Fruit fly (Drosophila melanogaster) whole organism, embryonic: ENCODE measurements around the gene Gfat2.
A peak's percentile ranks its signal among the peaks of the same experiment; 100 is the strongest.

Source experiments
- Ada2b ChIP-seq: fragments of 200-800 bp; sonication (Bioruptor generic); IDR thresholded peaks from 2 replicates; pipeline ENCODE4 v1.3.6; 2022; ENCODE audit warnings: missing biosample characterization, missing genetic modification characterization
- Adf1 ChIP-seq: fragments of 200-800 bp; sonication (Bioruptor generic); IDR thresholded peaks from 2 replicates; pipeline ENCODE4 v1.3.6; 2022; ENCODE audit warnings: missing biosample characterization, missing genetic modification characterization
- B-H1 ChIP-seq: fragments of 200-800 bp; sonication (Bioruptor generic); IDR thresholded peaks from 3 replicates; pipeline ENCODE4 v1.3.6; 2022; ENCODE audit warnings: missing biosample characterization, missing genetic modification characterization
- Bdp1 ChIP-seq: fragments of 200-800 bp; sonication (Bioruptor generic); optimal IDR thresholded peaks from 3 replicates; lab custom pipeline; 2016; ENCODE audit warnings: missing biosample characterization, missing genetic modification characterization
- C15 ChIP-seq: fragments of 200-800 bp; sonication (Bioruptor generic); IDR thresholded peaks from 3 replicates; pipeline ENCODE4 v1.3.6; 2022; ENCODE audit warnings: missing biosample characterization, missing genetic modification characterization
- CG10565 ChIP-seq: fragments of 200-800 bp; sonication (Bioruptor generic); optimal IDR thresholded peaks from 3 replicates; lab custom pipeline; 2016; ENCODE audit warnings: missing biosample characterization, mild to moderate bottlenecking, missing genetic modification characterization
- CG11504 ChIP-seq: fragments of 200-800 bp; sonication (Bioruptor generic); optimal IDR thresholded peaks from 3 replicates; lab custom pipeline; 2019; ENCODE audit warnings: missing biosample characterization, mild to moderate bottlenecking, missing genetic modification characterization, moderate library complexity
- CG13424 ChIP-seq: fragments of 200-800 bp; sonication (Bioruptor generic); optimal IDR thresholded peaks from 2 replicates; lab custom pipeline; 2019; ENCODE audit warnings: missing biosample characterization, mild to moderate bottlenecking, missing genetic modification characterization, moderate library complexity
- CG14667 ChIP-seq: fragments of 200-800 bp; sonication (Bioruptor generic); IDR thresholded peaks from 2 replicates; pipeline ENCODE4 v1.3.6; 2022; ENCODE audit warnings: missing biosample characterization, missing genetic modification characterization
- CG1529 ChIP-seq: fragments of 200-800 bp; sonication (Bioruptor generic); optimal IDR thresholded peaks from 3 replicates; lab custom pipeline; 2018; ENCODE audit warnings: missing biosample characterization, missing genetic modification characterization
- CG17385 ChIP-seq: fragments of 200-800 bp; sonication (Bioruptor generic); optimal IDR thresholded peaks from 3 replicates; lab custom pipeline; 2018; ENCODE audit warnings: missing biosample characterization, mild to moderate bottlenecking, missing genetic modification characterization
- CG30403 ChIP-seq: fragments of 200-800 bp; sonication (Bioruptor generic); optimal IDR thresholded peaks from 3 replicates; lab custom pipeline; 2016; ENCODE audit warnings: missing biosample characterization, missing genetic modification characterization
- CG31224 ChIP-seq: fragments of 200-800 bp; sonication (Bioruptor generic); IDR thresholded peaks from 2 replicates; pipeline ENCODE4 v1.3.6; 2022; ENCODE audit warnings: missing biosample characterization, missing genetic modification characterization
- CG31441 ChIP-seq: fragments of 200-800 bp; sonication (Bioruptor generic); IDR thresholded peaks from 2 replicates; pipeline ENCODE4 v1.3.6; 2022; ENCODE audit warnings: missing biosample characterization, missing genetic modification characterization
- CG3163 ChIP-seq: fragments of 200-800 bp; sonication (Bioruptor generic); optimal IDR thresholded peaks from 3 replicates; lab custom pipeline; 2016; ENCODE audit warnings: missing biosample characterization, missing genetic modification characterization
- CG32772 ChIP-seq: fragments of 200-800 bp; sonication (Bioruptor generic); IDR thresholded peaks from 2 replicates; pipeline ENCODE4 v1.3.6; 2022; ENCODE audit warnings: missing biosample characterization, missing genetic modification characterization
- CG42726 ChIP-seq: fragments of 200-800 bp; sonication (Bioruptor generic); IDR thresholded peaks from 2 replicates; pipeline ENCODE4 v1.3.6; 2022; ENCODE audit warnings: missing biosample characterization, missing genetic modification characterization; ENCODE audit not compliant: partially characterized antibody
- CG4617 ChIP-seq: fragments of 200-800 bp; sonication (Bioruptor generic); optimal IDR thresholded peaks from 3 replicates; lab custom pipeline; 2016; ENCODE audit warnings: missing biosample characterization, missing genetic modification characterization, borderline replicate concordance
- CG4730 ChIP-seq: fragments of 200-800 bp; sonication (Bioruptor generic); IDR thresholded peaks from 2 replicates; pipeline ENCODE4 v1.3.6; 2022; ENCODE audit warnings: missing biosample characterization, missing genetic modification characterization
- CG7271 ChIP-seq: fragments of 200-800 bp; sonication (Bioruptor generic); optimal IDR thresholded peaks from 2 replicates; lab custom pipeline; 2018; ENCODE audit warnings: missing biosample characterization, mild to moderate bottlenecking, missing genetic modification characterization, moderate library complexity
- CG7839 ChIP-seq: fragments of 200-800 bp; sonication (Bioruptor generic); optimal IDR thresholded peaks from 3 replicates; lab custom pipeline; 2018; ENCODE audit warnings: missing biosample characterization, mild to moderate bottlenecking, missing genetic modification characterization, moderate library complexity
- CG8478 ChIP-seq: fragments of >200 bp; optimal IDR thresholded peaks from 2 replicates; lab custom pipeline; 2018
- CG9817 ChIP-seq: fragments of 200-800 bp; sonication (Bioruptor generic); optimal IDR thresholded peaks from 2 replicates; lab custom pipeline; 2018; ENCODE audit warnings: missing biosample characterization, mild to moderate bottlenecking, missing genetic modification characterization, moderate library complexity
- Dbx ChIP-seq: fragments of 200-800 bp; sonication (Bioruptor generic); IDR thresholded peaks from 3 replicates; pipeline ENCODE4 v1.3.6; 2022; ENCODE audit warnings: missing biosample characterization, missing genetic modification characterization
- Fer2 ChIP-seq: fragments of 200-800 bp; sonication (Bioruptor generic); optimal IDR thresholded peaks from 2 replicates; lab custom pipeline; 2018; ENCODE audit warnings: missing biosample characterization, mild to moderate bottlenecking, missing genetic modification characterization, moderate library complexity
- Hmr ChIP-seq: fragments of 200-800 bp; sonication (Bioruptor generic); optimal IDR thresholded peaks from 3 replicates; lab custom pipeline; 2017; ENCODE audit warnings: mild to moderate bottlenecking, missing biosample characterization, missing genetic modification reagents, missing genetic modification characterization
- Hmx ChIP-seq: fragments of 200-800 bp; sonication (Bioruptor generic); optimal IDR thresholded peaks from 2 replicates; lab custom pipeline; 2016; ENCODE audit warnings: missing biosample characterization, missing genetic modification characterization
- Hr51 ChIP-seq, 2 experiments: fragments of 200-800 bp; sonication (Bioruptor generic); optimal IDR thresholded peaks; 2 replicates in 1 of 2; 3 replicates in 1 of 2; lab custom pipeline; 2016 to 2018; ENCODE audit warnings: missing biosample characterization in 2 of 2, missing genetic modification characterization in 2 of 2, mild to moderate bottlenecking in 1 of 2, moderate library complexity in 1 of 2
- MESR4 ChIP-seq: fragments of 200-800 bp; sonication (Bioruptor generic); optimal IDR thresholded peaks from 2 replicates; lab custom pipeline; 2018; ENCODE audit warnings: missing biosample characterization, mild to moderate bottlenecking, missing genetic modification characterization, moderate library complexity
- Meics ChIP-seq: fragments of 200-800 bp; sonication (Bioruptor generic); optimal IDR thresholded peaks from 2 replicates; lab custom pipeline; 2017; ENCODE audit warnings: missing biosample characterization, mild to moderate bottlenecking, missing genetic modification characterization
- Ssrp ChIP-seq: fragments of 200-800 bp; sonication (Bioruptor generic); optimal IDR thresholded peaks from 2 replicates; lab custom pipeline; 2018; ENCODE audit warnings: missing biosample characterization, mild to moderate bottlenecking, missing genetic modification characterization, moderate library complexity
- TFAM ChIP-seq: fragments of 200-800 bp; sonication (Bioruptor generic); optimal IDR thresholded peaks from 2 replicates; lab custom pipeline; 2017; ENCODE audit warnings: missing biosample characterization, missing genetic modification characterization, inconsistent platforms
- al ChIP-seq: fragments of 200-800 bp; sonication (Bioruptor generic); IDR thresholded peaks from 2 replicates; pipeline ENCODE4 v1.3.6; 2022; ENCODE audit warnings: missing biosample characterization, missing genetic modification characterization
- ash1 ChIP-seq: fragments of 200-800 bp; sonication (Bioruptor generic); optimal IDR thresholded peaks from 2 replicates; lab custom pipeline; 2018; ENCODE audit warnings: missing biosample characterization, mild to moderate bottlenecking, missing genetic modification characterization
- bcd ChIP-seq: fragments of 200-800 bp; sonication (Bioruptor generic); optimal IDR thresholded peaks from 2 replicates; lab custom pipeline; 2017; ENCODE audit warnings: missing biosample characterization, mild to moderate bottlenecking, missing genetic modification characterization
- br ChIP-seq: fragments of >200 bp; optimal IDR thresholded peaks from 2 replicates; lab custom pipeline; 2017
- chm ChIP-seq: fragments of 200-800 bp; sonication (Bioruptor generic); IDR thresholded peaks from 2 replicates; pipeline ENCODE4 v1.3.6; 2022; ENCODE audit warnings: missing biosample characterization, missing genetic modification characterization
- ci ChIP-seq: fragments of 200-800 bp; sonication (Bioruptor generic); IDR thresholded peaks from 3 replicates; pipeline ENCODE4 v1.3.6; 2022; ENCODE audit warnings: missing biosample characterization, missing genetic modification characterization
- dmrt99B ChIP-seq: fragments of 200-800 bp; sonication (Bioruptor generic); optimal IDR thresholded peaks from 2 replicates; lab custom pipeline; 2018; ENCODE audit warnings: missing biosample characterization, mild to moderate bottlenecking, missing genetic modification characterization, moderate library complexity
- dysf ChIP-seq: fragments of 200-800 bp; sonication (Bioruptor generic); IDR thresholded peaks from 3 replicates; pipeline ENCODE4 v1.3.6; 2022; ENCODE audit warnings: missing biosample characterization, missing genetic modification characterization
- gem ChIP-seq: fragments of 200-800 bp; sonication (Bioruptor generic); optimal IDR thresholded peaks from 2 replicates; lab custom pipeline; 2019; ENCODE audit warnings: missing biosample characterization, mild to moderate bottlenecking, missing genetic modification characterization, moderate library complexity
- hbn ChIP-seq: fragments of 200-800 bp; sonication (Bioruptor generic); IDR thresholded peaks from 2 replicates; pipeline ENCODE4 v1.3.6; 2022; ENCODE audit warnings: missing biosample characterization, missing genetic modification characterization; ENCODE audit not compliant: partially characterized antibody
- nerfin-2 ChIP-seq: fragments of 200-800 bp; sonication (Bioruptor generic); IDR thresholded peaks from 2 replicates; pipeline ENCODE4 v1.3.6; 2022; ENCODE audit warnings: missing biosample characterization, missing genetic modification characterization; ENCODE audit not compliant: partially characterized antibody
- pho ChIP-seq: fragments of 200-800 bp; sonication (Bioruptor generic); optimal IDR thresholded peaks from 2 replicates; lab custom pipeline; 2016; ENCODE audit warnings: missing biosample characterization, missing genetic modification characterization
- ranshi ChIP-seq: fragments of 200-800 bp; sonication (Bioruptor generic); IDR thresholded peaks from 2 replicates; pipeline ENCODE4 v1.3.6; 2022; ENCODE audit warnings: missing biosample characterization, missing genetic modification characterization
- tup ChIP-seq: fragments of 200-800 bp; sonication (Bioruptor generic); optimal IDR thresholded peaks from 2 replicates; lab custom pipeline; 2016; ENCODE audit warnings: missing biosample characterization, mild to moderate bottlenecking, missing genetic modification characterization, moderate library complexity
- vvl ChIP-seq: fragments of 200-800 bp; sonication (Bioruptor generic); IDR thresholded peaks from 2 replicates; pipeline ENCODE4 v1.3.6; 2022; ENCODE audit warnings: missing biosample characterization, missing genetic modification characterization
- yki ChIP-seq: fragments of >200 bp; optimal IDR thresholded peaks from 3 replicates; lab custom pipeline; 2018
- zen2 ChIP-seq: fragments of 200-800 bp; sonication (Bioruptor generic); IDR thresholded peaks from 3 replicates; pipeline ENCODE4 v1.3.6; 2022; ENCODE audit warnings: missing biosample characterization, missing genetic modification characterization; ENCODE audit not compliant: partially characterized antibody
- zf30C ChIP-seq: fragments of 200-800 bp; sonication (Bioruptor generic); optimal IDR thresholded peaks from 3 replicates; lab custom pipeline; 2018; ENCODE audit warnings: missing biosample characterization, mild to moderate bottlenecking, missing genetic modification characterization
- zfh1 ChIP-seq: fragments of 200-800 bp; sonication (Bioruptor generic); IDR thresholded peaks from 3 replicates; pipeline ENCODE4 v1.3.6; 2022; ENCODE audit warnings: missing biosample characterization, missing genetic modification characterization

The Gfat2 gene

DNA sequence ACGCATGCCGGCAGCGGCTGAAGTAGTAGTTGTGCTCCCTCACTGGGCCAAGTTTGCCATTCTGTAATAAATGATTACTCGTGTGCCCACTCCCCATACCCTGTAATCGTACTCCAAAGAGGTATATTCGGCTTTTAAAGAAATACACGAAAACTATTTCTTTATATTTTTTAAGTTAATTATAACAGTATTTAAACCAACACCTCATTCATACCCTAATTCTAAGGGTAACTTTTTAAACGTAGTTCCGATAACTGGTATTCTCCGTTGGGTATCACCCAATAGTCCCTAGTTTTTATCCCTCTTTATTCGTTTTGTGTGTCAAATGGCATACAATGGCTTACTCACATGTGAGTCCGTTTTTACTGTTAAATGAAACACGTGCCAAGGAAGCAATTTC lies 38.1 kb upstream of the Gfat2 start (continued):
- TF ChIP-seq Dbx (GFP tag; lab: Robert Waterston, UW) (0 out of 3 replicates have a peak, but pooled peaks have one; percentile 33), CG4617 (GFP tag; lab: Kevin White, UChicago) (no peak), C15 (no peak), Ada2b (GFP tag; lab: Robert Waterston, UW) (peak; percentile 34; the same call in 1 of the 2 replicates), Hmr (GFP tag; lab: Kevin White, UChicago) (peak; percentile 11), CG31224 (GFP tag; lab: Robert Waterston, UW) (0 out of 2 replicates have a peak, but pooled peaks have one; percentile 19), CG7271 (tag; lab: Kevin White, UChicago) (no peak), ash1 (no peak), Adf1 (GFP tag; lab: Robert Waterston, UW) (no peak), CG7839 (tag; lab: Kevin White, UChicago) (peak; percentile 35), CG32772 (GFP tag; lab: Robert Waterston, UW) (peak; percentile 28; the same call in 1 of the 2 replicates), nerfin-2 (GFP tag; lab: Robert Waterston, UW) (no peak), B-H1 (no peak), Hmx (GFP tag; lab: Kevin White, UChicago) (no peak), zfh1 (GFP tag; lab: Robert Waterston, UW) (0 out of 3 replicates have a peak, but pooled peaks have one; percentile 35), ranshi (GFP tag; lab: Robert Waterston, UW) (0 out of 2 replicates have a peak, but pooled peaks have one; percentile 42), ci (GFP tag; lab: Robert Waterston, UW) (0 out of 3 replicates have a peak, but pooled peaks have one; percentile 59), Meics (GFP tag; lab: Kevin White, UChicago) (peak; percentile 32), CG30403 (no peak), dysf (GFP tag; lab: Robert Waterston, UW) (peak; percentile 62; the same call in 2 of the 3 replicates), CG1529 (GFP tag; lab: Kevin White, UChicago) (no peak), zf30C (no peak), bcd (no peak), CG8478 (lab: Kevin White, UChicago) (no peak), CG17385 (GFP tag; lab: Kevin White, UChicago) (no peak), CG42726 (GFP tag; lab: Robert Waterston, UW) (no peak), Hr51 (GFP tag; optimal IDR thresholded peaks at IDR 0.05; lab: Kevin White, UChicago) (peak in 1 of 2 experiments; percentile 11), tup (GFP tag; lab: Kevin White, UChicago) (no peak), br (lab: Kevin White, UChicago) (no peak), TFAM (GFP tag; lab: Kevin White, UChicago) (no peak), CG10565 (GFP tag; lab: Kevin White, UChicago) (no peak), Fer2 (tag; lab: Kevin White, UChicago) (no peak), CG11504 (tag; lab: Kevin White, UChicago) (peak; percentile 36), CG3163 (GFP tag; lab: Kevin White, UChicago) (no peak), CG31441 (GFP tag; lab: Robert Waterston, UW) (no peak), CG13424 (peak; percentile 18), zen2 (GFP tag; lab: Robert Waterston, UW) (no peak), CG14667 (0 out of 2 replicates have a peak, but pooled peaks have one; percentile 8), chm (GFP tag; lab: Robert Waterston, UW) (no peak), pho (GFP tag; lab: Kevin White, UChicago) (no peak), vvl (peak; percentile 68; the same call in 1 of the 2 replicates), MESR4 (GFP tag; lab: Kevin White, UChicago) (no peak), hbn (GFP tag; lab: Robert Waterston, UW) (no peak), yki (lab: Kevin White, UChicago) (no peak), al (GFP tag; lab: Robert Waterston, UW) (0 out of 2 replicates have a peak, but pooled peaks have one; percentile 6), gem (peak; percentile 14), CG9817 (tag; lab: Kevin White, UChicago) (no peak), dmrt99B (tag; lab: Kevin White, UChicago) (peak; percentile 24), Bdp1 (GFP tag; lab: Kevin White, UChicago) (no peak), CG4730 (peak; percentile 24; the same call in 1 of the 2 replicates), Ssrp (tag; lab: Kevin White, UChicago) (no peak)
